Worm (Caenorhabditis elegans) whole organism, midembryonic: ENCODE measurements around the gene twk-48.

Experiments used
- T22C8.4 ChIP-seq: fragments of 200-800 bp; sonication (Bioruptor generic); IDR thresholded peaks from 2 replicates; pipeline ENCODE4 v1.3.6; 2022; ENCODE audit warnings: missing genetic modification characterization, missing compliant biosample characterization
- cog-1 ChIP-seq: sonication (generic microtip); optimal IDR thresholded peaks from 2 replicates; lab custom pipeline; 2016; ENCODE audit warnings: missing genetic modification characterization, missing compliant biosample characterization
- flt-1 ChIP-seq: fragments of 200-800 bp; sonication (Bioruptor generic); IDR thresholded peaks from 2 replicates; pipeline ENCODE4 v1.3.6; 2022; ENCODE audit warnings: missing genetic modification characterization, missing compliant biosample characterization
- klf-2 ChIP-seq: fragments of 200-800 bp; sonication (Bioruptor generic); conservative IDR thresholded peaks from 2 replicates; pipeline ENCODE4 v1.3.6; 2022; ENCODE audit warnings: missing genetic modification reagents, missing genetic modification characterization, missing compliant biosample characterization
- tab-1 ChIP-seq: fragments of 200-800 bp; sonication (Bioruptor generic); IDR thresholded peaks from 2 replicates; pipeline ENCODE4 v1.3.6; 2022; ENCODE audit warnings: missing genetic modification characterization, missing compliant biosample characterization
- ztf-23 ChIP-seq: fragments of 200-800 bp; sonication (Bioruptor generic); IDR thresholded peaks from 2 replicates; pipeline ENCODE4 v1.3.6; 2022; ENCODE audit warnings: missing genetic modification reagents, missing genetic modification characterization, missing compliant biosample characterization
- ztf-29 ChIP-seq: fragments of 200-800 bp; sonication (Bioruptor generic); IDR thresholded peaks from 2 replicates; pipeline ENCODE4 v1.3.6; 2022; ENCODE audit warnings: missing genetic modification reagents, missing genetic modification characterization, missing compliant biosample characterization

DNA sequence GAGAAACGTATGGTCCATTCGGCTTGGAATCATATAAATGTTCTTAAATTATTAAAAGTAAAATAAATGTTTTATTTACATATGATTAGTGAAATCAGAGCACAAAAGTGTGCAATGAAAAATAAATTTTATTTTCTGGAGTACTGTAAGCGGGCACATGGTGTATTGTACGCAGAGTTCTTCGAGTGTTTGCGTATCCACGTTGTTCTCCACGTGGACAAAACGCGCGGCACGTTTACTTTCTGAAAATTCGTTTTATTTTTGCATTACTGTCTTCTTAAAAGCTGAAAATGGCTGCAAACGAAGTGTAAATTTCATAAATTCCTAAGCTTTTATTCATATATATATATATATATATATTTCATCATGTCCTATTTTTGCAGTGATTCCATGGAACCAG, 28.0 kb upstream of the twk-48 start:
- TF ChIP-seq flt-1 = no peak
- TF ChIP-seq cog-1 = no peak
- no peak for TF ChIP-seq tab-1 (GFP tag; lab: Robert Waterston, UW)
- TF ChIP-seq ztf-29 (GFP tag; lab: Robert Waterston, UW) = no peak
- no peak for TF ChIP-seq klf-2
- no peak for TF ChIP-seq ztf-23
- no peak for TF ChIP-seq T22C8.4
